Fruit fly (Drosophila melanogaster): ENCODE measurements around the gene CG15764.
A peak's percentile ranks its signal among the peaks of the same experiment; 100 is the strongest.

The CG15764 gene

DNA sequence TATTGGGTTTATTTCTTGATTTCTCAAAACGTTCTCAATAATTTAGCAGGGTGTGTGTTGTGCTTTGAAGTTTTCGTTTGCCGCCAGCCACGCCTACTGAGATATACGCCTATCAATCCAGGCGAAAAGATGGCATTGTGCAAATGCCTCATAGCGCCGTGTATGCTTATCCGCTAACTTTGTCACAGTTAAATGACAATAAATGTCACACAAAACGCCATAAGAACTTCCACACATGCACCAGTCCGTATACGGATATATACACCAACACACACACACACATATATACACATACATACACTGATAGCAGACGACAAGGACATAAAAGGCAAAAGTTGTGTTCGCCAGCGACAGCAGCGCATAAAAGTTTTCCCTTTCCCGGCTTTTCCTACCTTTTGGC lies 3.8 kb upstream of the CG15764 start, which contains the start of gene CG43137:
CG43137 (minus strand) TSS at position 101 of the 400 bp plus-strand sequence.
- TF ChIP-seq Hr78 (GFP tag; optimal IDR thresholded peaks at IDR 0.05) (no peak), rgr (GFP tag; optimal IDR thresholded peaks at IDR 0.05) (no peak), GATAd (GFP tag; optimal IDR thresholded peaks at IDR 0.05) (no peak), HLH106 (tag; optimal IDR thresholded peaks at IDR 0.05) (no peak), Dfd (GFP tag; optimal IDR thresholded peaks at IDR 0.05) (no peak), Sp1 (GFP tag; optimal IDR thresholded peaks at IDR 0.05) (no peak), fru (GFP tag; optimal IDR thresholded peaks at IDR 0.05) (no peak), dl (GFP tag; optimal IDR thresholded peaks at IDR 0.05; ENCODE audit: insufficient read depth in 1 of 2, partially characterized antibody in 2 of 2) (no peak), dmrt93B (GFP tag; optimal IDR thresholded peaks at IDR 0.05) (no peak), woc (GFP tag; optimal IDR thresholded peaks at IDR 0.05) (no peak), CG9705 (GFP tag; optimal IDR thresholded peaks at IDR 0.05) (no peak), tai (GFP tag; optimal IDR thresholded peaks at IDR 0.05) (no peak)

DNA sequence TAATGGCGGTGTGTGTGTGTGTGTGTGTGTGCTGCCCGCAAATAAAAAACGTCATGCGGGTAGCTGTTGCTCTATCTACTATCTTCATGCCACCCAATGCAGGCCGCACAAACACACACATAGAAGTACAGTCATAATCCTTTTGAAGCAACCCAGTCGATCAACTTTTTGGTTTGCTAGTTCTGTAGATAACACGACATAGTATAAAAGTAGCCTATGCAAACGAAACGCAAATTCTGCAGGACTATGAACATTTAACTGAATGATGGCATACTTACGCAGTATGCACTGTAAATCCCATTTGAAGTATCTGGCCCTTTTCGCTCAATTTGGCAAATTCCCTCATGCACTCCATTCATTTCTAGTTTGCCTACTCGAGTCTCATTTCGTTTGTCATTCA lies 2.8 kb upstream of the CG15764 start:
- TF ChIP-seq Vsx2 (GFP tag; optimal IDR thresholded peaks at IDR 0.05; ENCODE audit: partially characterized antibody) (no peak), HLH106 (tag; optimal IDR thresholded peaks at IDR 0.05) (no peak), tai (GFP tag; optimal IDR thresholded peaks at IDR 0.05) (no peak), OdsH (GFP tag; optimal IDR thresholded peaks at IDR 0.05) (no peak), Abd-B (GFP tag; optimal IDR thresholded peaks at IDR 0.05) (no peak), CG32264 (GFP tag; optimal IDR thresholded peaks at IDR 0.05) (no peak), Hr83 (GFP tag; optimal IDR thresholded peaks at IDR 0.05; ENCODE audit: poor library complexity, severe bottlenecking) (no peak), N (GFP tag; optimal IDR thresholded peaks at IDR 0.05) (no peak), sv (GFP tag; optimal IDR thresholded peaks at IDR 0.05) (no peak), Rel (GFP tag; optimal IDR thresholded peaks at IDR 0.05) (no peak), Rel (tag; optimal IDR thresholded peaks at IDR 0.05) (no peak), h (GFP tag; optimal IDR thresholded peaks at IDR 0.05) (no peak), lola (GFP tag; optimal IDR thresholded peaks at IDR 0.05) (no peak), CG9705 (GFP tag; optimal IDR thresholded peaks at IDR 0.05) (no peak), Dfd (GFP tag; optimal IDR thresholded peaks at IDR 0.05) (no peak), GATAd (GFP tag; optimal IDR thresholded peaks at IDR 0.05) (no peak), fru (GFP tag; optimal IDR thresholded peaks at IDR 0.05) (no peak)

DNA sequence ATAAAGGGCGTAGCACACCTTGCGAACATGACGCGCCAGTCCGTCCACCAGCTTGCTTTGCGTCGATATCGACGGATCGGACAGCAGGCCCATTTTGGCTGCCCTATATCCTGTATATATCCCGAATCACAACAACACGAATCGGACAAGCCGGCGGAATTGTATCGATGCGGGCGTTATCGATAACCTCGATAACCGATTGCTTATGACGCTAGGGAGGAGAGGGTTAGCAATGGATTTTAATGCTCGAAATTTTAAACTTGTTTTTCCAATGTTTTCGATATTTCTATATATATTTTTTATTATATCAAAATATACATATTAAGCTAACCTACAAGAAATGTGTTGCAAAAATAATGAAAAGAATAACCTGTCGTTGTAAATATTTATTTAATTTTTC lies 4.3 kb downstream of the CG15764 start, which contains the start of gene GAA1:
GAA1 (minus strand) TSS at position 194 of the 400 bp plus-strand sequence.
- TF ChIP-seq HLH106 (tag; optimal IDR thresholded peaks at IDR 0.05): peak; percentile 17
- no peak for TF ChIP-seq rgr (GFP tag; optimal IDR thresholded peaks at IDR 0.05)

DNA sequence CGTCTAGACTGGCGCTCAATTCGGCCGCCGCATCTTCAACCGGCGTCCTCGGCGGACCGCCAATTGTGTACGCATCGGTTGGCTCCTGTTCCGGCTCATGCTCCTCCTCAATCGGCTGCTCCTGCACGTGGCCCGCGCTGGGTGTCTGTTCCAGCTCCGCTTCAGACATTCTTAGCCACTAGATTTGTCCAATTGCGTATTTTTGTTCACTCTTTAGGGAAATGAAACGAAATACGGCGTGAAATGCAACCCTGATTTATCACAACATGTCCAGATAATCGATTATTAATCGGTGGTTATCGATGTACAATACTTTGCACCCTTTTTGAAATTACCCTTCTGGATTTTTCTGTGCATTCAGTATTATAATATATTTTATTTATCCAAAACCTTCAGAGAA lies 7.7 kb downstream of the CG15764 start, which contains the start of gene mof:
mof (minus strand) TSS at position 270 of the 400 bp plus-strand sequence.
- TF ChIP-seq dmrt93B (GFP tag; optimal IDR thresholded peaks at IDR 0.05) (no peak), woc (GFP tag; optimal IDR thresholded peaks at IDR 0.05) (no peak), OdsH (GFP tag; optimal IDR thresholded peaks at IDR 0.05) (no peak), Jra (GFP tag; optimal IDR thresholded peaks at IDR 0.05) (no peak), ey (GFP tag; optimal IDR thresholded peaks at IDR 0.05) (no peak), sage (GFP tag; optimal IDR thresholded peaks at IDR 0.05) (no peak), Myc (optimal IDR thresholded peaks at IDR 0.05) (no peak), CG9705 (GFP tag; optimal IDR thresholded peaks at IDR 0.05) (no peak)

DNA sequence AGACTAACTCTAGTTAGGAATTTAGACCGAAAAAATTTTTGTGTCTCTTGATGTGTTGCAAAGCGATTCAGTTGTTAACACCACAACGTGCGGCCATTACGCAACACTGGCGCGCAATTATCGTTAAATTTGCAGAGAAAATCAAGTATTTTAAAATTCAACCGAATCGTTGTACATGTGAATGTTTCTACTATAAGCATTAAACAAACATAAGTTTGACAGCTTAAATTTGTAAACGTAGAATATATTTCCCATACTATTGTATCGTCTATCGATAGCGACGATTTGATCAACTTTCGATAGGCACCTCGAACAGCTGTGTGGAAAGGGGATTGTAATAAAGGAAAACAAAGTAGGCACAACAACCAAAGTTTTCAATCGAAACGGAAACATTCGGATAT lies 10.6 kb downstream of the CG15764 start, which contains the start of the genes Usp30 and CG16721:
Usp30 (minus strand) TSS at position 245 of the 401 bp plus-strand sequence.
CG16721 (plus strand) TSS at position 327 of the 401 bp plus-strand sequence.
- TF ChIP-seq rgr (GFP tag; optimal IDR thresholded peaks at IDR 0.05) (peak; percentile 80), Abd-B (GFP tag; optimal IDR thresholded peaks at IDR 0.05) (no peak), Rel (GFP tag; optimal IDR thresholded peaks at IDR 0.05) (no peak), Rel (tag; optimal IDR thresholded peaks at IDR 0.05) (peak; percentile 66), ey (GFP tag; optimal IDR thresholded peaks at IDR 0.05) (peak; percentile 59), CG32264 (GFP tag; optimal IDR thresholded peaks at IDR 0.05) (peak; percentile 38), Jra (GFP tag; optimal IDR thresholded peaks at IDR 0.05) (peak; percentile 81), foxo (GFP tag; optimal IDR thresholded peaks at IDR 0.05) (peak in 1 of 2 experiments; percentile 84), CG9705 (GFP tag; optimal IDR thresholded peaks at IDR 0.05) (peak; percentile 31), pan (optimal IDR thresholded peaks at IDR 0.05) (no peak), fru (GFP tag; optimal IDR thresholded peaks at IDR 0.05) (peak; percentile 74), psq (GFP tag; optimal IDR thresholded peaks at IDR 0.05) (peak; percentile 65), lola (GFP tag; optimal IDR thresholded peaks at IDR 0.05) (no peak), sv (GFP tag; optimal IDR thresholded peaks at IDR 0.05) (peak; percentile 51), OdsH (GFP tag; optimal IDR thresholded peaks at IDR 0.05) (peak; percentile 65), h (GFP tag; optimal IDR thresholded peaks at IDR 0.05) (peak; percentile 80), Sp1 (GFP tag; optimal IDR thresholded peaks at IDR 0.05) (peak; percentile 57), Hr78 (GFP tag; optimal IDR thresholded peaks at IDR 0.05) (no peak), usp (GFP tag; optimal IDR thresholded peaks at IDR 0.05) (no peak), HLH106 (tag; optimal IDR thresholded peaks at IDR 0.05) (peak; percentile 55), GATAd (GFP tag; optimal IDR thresholded peaks at IDR 0.05) (no peak), Hr83 (GFP tag; optimal IDR thresholded peaks at IDR 0.05; ENCODE audit: poor library complexity, severe bottlenecking) (peak; percentile 11), Mio (GFP tag; optimal IDR thresholded peaks at IDR 0.05) (no peak), br (GFP tag; optimal IDR thresholded peaks at IDR 0.05) (peak; percentile 68)
